Worm (Caenorhabditis elegans) whole organism, mixed stage, embryonic: ENCODE data around the gene unc-45.

Experiments used
- M03D4.4 ChIP-seq: sonication (generic microtip); optimal IDR thresholded peaks from 2 replicates; lab custom pipeline; 2017; ENCODE audit warnings: mild to moderate bottlenecking, missing genetic modification characterization, missing compliant biosample characterization
- bed-3 ChIP-seq: fragments of 200-800 bp; sonication (Bioruptor generic); optimal IDR thresholded peaks from 3 replicates; lab custom pipeline; 2018; ENCODE audit warnings: mild to moderate bottlenecking, missing genetic modification characterization, moderate library complexity, missing compliant biosample characterization
- blmp-1 ChIP-seq: fragments of 150-350 bp; optimal IDR thresholded peaks from 2 replicates; lab custom pipeline; 2014; ENCODE audit warnings: missing biosample characterization, missing genetic modification characterization
- ceh-39 ChIP-seq: fragments of 150-350 bp; optimal IDR thresholded peaks from 2 replicates; lab custom pipeline; 2014; ENCODE audit warnings: missing biosample characterization, missing genetic modification characterization
- ceh-43 ChIP-seq: fragments of 200-800 bp; sonication (Bioruptor generic); optimal IDR thresholded peaks from 2 replicates; lab custom pipeline; 2018; ENCODE audit warnings: mild to moderate bottlenecking, missing genetic modification characterization, moderate library complexity, missing compliant biosample characterization
- ceh-83 ChIP-seq: fragments of 200-800 bp; sonication (Bioruptor generic); optimal IDR thresholded peaks from 2 replicates; lab custom pipeline; 2018; ENCODE audit warnings: mild to moderate bottlenecking, missing genetic modification characterization, missing compliant biosample characterization
- ces-1 ChIP-seq: fragments of 150-350 bp; optimal IDR thresholded peaks from 2 replicates; lab custom pipeline; 2014; ENCODE audit warnings: missing biosample characterization, missing genetic modification reagents, missing genetic modification characterization
- cnd-1 ChIP-seq: fragments of 200-800 bp; sonication (Bioruptor generic); optimal IDR thresholded peaks from 2 replicates; lab custom pipeline; 2018; ENCODE audit warnings: mild to moderate bottlenecking, missing genetic modification characterization, missing compliant biosample characterization
- drap-1 ChIP-seq: fragments of 200-800 bp; sonication (Bioruptor generic); optimal IDR thresholded peaks from 3 replicates; lab custom pipeline; 2018; ENCODE audit warnings: mild to moderate bottlenecking, missing genetic modification characterization, missing compliant biosample characterization
- elt-1 ChIP-seq: sonication (generic microtip); optimal IDR thresholded peaks from 2 replicates; lab custom pipeline; 2017; ENCODE audit warnings: missing genetic modification characterization, mild to moderate bottlenecking, missing compliant biosample characterization, antibody characterized with exemption, moderate library complexity, borderline replicate concordance; ENCODE audit not compliant: insufficient read depth
- elt-3 ChIP-seq: fragments of 150-350 bp; optimal IDR thresholded peaks from 2 replicates; lab custom pipeline; 2014; ENCODE audit warnings: missing biosample characterization, missing genetic modification characterization
- flh-1 ChIP-seq: fragments of 200-800 bp; sonication (Bioruptor generic); optimal IDR thresholded peaks from 2 replicates; lab custom pipeline; 2018; ENCODE audit warnings: mild to moderate bottlenecking, missing genetic modification characterization, moderate library complexity, missing compliant biosample characterization
- ham-2 ChIP-seq: fragments of 200-800 bp; sonication (Bioruptor generic); optimal IDR thresholded peaks from 2 replicates; lab custom pipeline; 2018; ENCODE audit warnings: mild to moderate bottlenecking, missing genetic modification characterization, missing compliant biosample characterization
- hlh-1 ChIP-seq: fragments of 150-350 bp; optimal IDR thresholded peaks from 2 replicates; lab custom pipeline; 2014; ENCODE audit warnings: missing biosample characterization, missing genetic modification reagents, missing genetic modification characterization
- lin-13 ChIP-seq: fragments of 150-350 bp; optimal IDR thresholded peaks from 2 replicates; lab custom pipeline; 2014; ENCODE audit warnings: missing biosample characterization, missing genetic modification characterization
- lin-32 ChIP-seq: fragments of 200-800 bp; sonication (Bioruptor generic); optimal IDR thresholded peaks from 2 replicates; lab custom pipeline; 2018; ENCODE audit warnings: mild to moderate bottlenecking, missing genetic modification characterization, missing compliant biosample characterization
- lsy-2 ChIP-seq: fragments of 150-350 bp; optimal IDR thresholded peaks from 2 replicates; lab custom pipeline; 2014; ENCODE audit warnings: missing biosample characterization, missing genetic modification characterization
- mab-5 ChIP-seq: fragments of 150-350 bp; optimal IDR thresholded peaks from 2 replicates; lab custom pipeline; 2014; ENCODE audit warnings: missing biosample characterization, missing genetic modification characterization
- mep-1 ChIP-seq: fragments of 150-350 bp; optimal IDR thresholded peaks from 2 replicates; lab custom pipeline; 2017; ENCODE audit warnings: missing biosample characterization, missing genetic modification reagents, missing genetic modification characterization, inconsistent platforms
- mls-2 ChIP-seq: sonication (generic microtip); optimal IDR thresholded peaks from 2 replicates; lab custom pipeline; 2016; ENCODE audit warnings: mild to moderate bottlenecking, missing genetic modification characterization, moderate library complexity, missing compliant biosample characterization
- nhr-12 ChIP-seq: fragments of 150-350 bp; optimal IDR thresholded peaks from 2 replicates; lab custom pipeline; 2014; ENCODE audit warnings: missing biosample characterization, missing genetic modification characterization
- nhr-2 ChIP-seq: fragments of 150-350 bp; optimal IDR thresholded peaks from 2 replicates; lab custom pipeline; 2014; ENCODE audit warnings: missing biosample characterization, missing genetic modification characterization
- nhr-237 ChIP-seq: fragments of 150-350 bp; optimal IDR thresholded peaks from 2 replicates; lab custom pipeline; 2014; ENCODE audit warnings: missing biosample characterization, missing genetic modification characterization
- nhr-28 ChIP-seq: fragments of 150-350 bp; optimal IDR thresholded peaks from 2 replicates; lab custom pipeline; 2014; ENCODE audit warnings: missing biosample characterization, missing genetic modification characterization
- nhr-76 ChIP-seq: sonication (generic microtip); optimal IDR thresholded peaks from 2 replicates; lab custom pipeline; 2017; ENCODE audit warnings: missing biosample characterization, missing genetic modification characterization
- pha-4 ChIP-seq: fragments of 150-350 bp; optimal IDR thresholded peaks from 2 replicates; lab custom pipeline; 2018; ENCODE audit warnings: missing biosample characterization, missing genetic modification reagents, missing genetic modification characterization
- sem-2 ChIP-seq: fragments of 200-800 bp; sonication (Bioruptor generic); optimal IDR thresholded peaks from 2 replicates; lab custom pipeline; 2018; ENCODE audit warnings: mild to moderate bottlenecking, missing genetic modification characterization, missing compliant biosample characterization
- snpc-4 ChIP-seq: fragments of 150-350 bp; optimal IDR thresholded peaks from 2 replicates; lab custom pipeline; 2014; ENCODE audit warnings: missing biosample characterization, missing genetic modification characterization
- sptf-1 ChIP-seq: sonication (generic microtip); optimal IDR thresholded peaks from 2 replicates; lab custom pipeline; 2017; ENCODE audit warnings: mild to moderate bottlenecking, missing genetic modification characterization, moderate library complexity, missing compliant biosample characterization
- tbx-8 ChIP-seq: fragments of 200-800 bp; sonication (Bioruptor generic); optimal IDR thresholded peaks from 2 replicates; lab custom pipeline; 2018; ENCODE audit warnings: mild to moderate bottlenecking, missing genetic modification characterization, moderate library complexity, missing compliant biosample characterization
- unc-120 ChIP-seq: sonication (generic microtip); optimal IDR thresholded peaks from 2 replicates; lab custom pipeline; 2017; ENCODE audit warnings: missing genetic modification characterization, missing compliant biosample characterization; ENCODE audit not compliant: poor library complexity, severe bottlenecking
- unc-39 ChIP-seq: fragments of 150-350 bp; optimal IDR thresholded peaks from 2 replicates; lab custom pipeline; 2014; ENCODE audit warnings: missing biosample characterization, missing genetic modification characterization
- unc-62 ChIP-seq: fragments of 150-350 bp; optimal IDR thresholded peaks from 2 replicates; lab custom pipeline; 2014; ENCODE audit warnings: missing biosample characterization, missing genetic modification reagents, missing genetic modification characterization
- zip-8 ChIP-seq: fragments of 150-350 bp; optimal IDR thresholded peaks from 2 replicates; lab custom pipeline; 2014; ENCODE audit warnings: missing biosample characterization, missing genetic modification characterization
- ztf-11 ChIP-seq: fragments of 150-350 bp; optimal IDR thresholded peaks from 2 replicates; lab custom pipeline; 2014; ENCODE audit warnings: missing biosample characterization, missing genetic modification characterization

Gene unc-45

ce11 chrIII:486077-486597 lies 5.2 kb upstream of the unc-45 start, which contains the start of gene nlp-32:
Gene nlp-32 (minus strand): TSS chrIII:486547.
- no peak for TF ChIP-seq nhr-12 (tag; lab: Kevin White, UChicago)
- TF ChIP-seq unc-39 (tag; lab: Kevin White, UChicago) = no peak
- no peak for TF ChIP-seq unc-62
- TF ChIP-seq sptf-1 (tag; lab: Kevin White, UChicago) = no peak
- TF ChIP-seq nhr-237 (tag; lab: Kevin White, UChicago) = no peak
- no peak for TF ChIP-seq sem-2 (GFP tag; lab: Kevin White, UChicago)
- no peak for TF ChIP-seq unc-120
- TF ChIP-seq ham-2 (GFP tag; lab: Kevin White, UChicago) = no peak
- no peak for TF ChIP-seq ces-1
- TF ChIP-seq M03D4.4 (tag; lab: Kevin White, UChicago) = no peak
- no peak for TF ChIP-seq ceh-39 (tag; lab: Kevin White, UChicago)
- no peak for TF ChIP-seq nhr-2 (tag; lab: Kevin White, UChicago)

- TF ChIP-seq hlh-1 (tag; lab: Kevin White, UChicago) = no peak
- no peak for TF ChIP-seq cnd-1 (tag; lab: Kevin White, UChicago)
- TF ChIP-seq flh-1 (GFP tag; lab: Kevin White, UChicago) = no peak
- TF ChIP-seq ztf-11 (tag; lab: Kevin White, UChicago) = no peak
- TF ChIP-seq ham-2 (GFP tag; lab: Kevin White, UChicago) = no peak
- no peak for TF ChIP-seq lin-32 (GFP tag; lab: Kevin White, UChicago)
- TF ChIP-seq unc-62 = no peak
- TF ChIP-seq elt-1 (tag; lab: Kevin White, UChicago) = no peak
- no peak for TF ChIP-seq nhr-237 (tag; lab: Kevin White, UChicago)
- no peak for TF ChIP-seq nhr-76
- TF ChIP-seq M03D4.4 (tag; lab: Kevin White, UChicago) = no peak
- TF ChIP-seq ceh-39 (tag; lab: Kevin White, UChicago) = no peak
- TF ChIP-seq snpc-4 (tag; lab: Kevin White, UChicago) = no peak
- TF ChIP-seq unc-120 = no peak
- no peak for TF ChIP-seq elt-3 (tag; lab: Kevin White, UChicago)
- no peak for TF ChIP-seq pha-4 (tag; lab: Kevin White, UChicago)
Observed at ce11 chrIII:488464-488863, 2.9 kb upstream of the unc-45 start, which contains the start of gene F30H5.5. Gene F30H5.5 (plus strand): TSS chrIII:488764.

ce11 chrIII:502583-502982 lies 11.2 kb downstream of the unc-45 start:
- TF ChIP-seq snpc-4 (tag; lab: Kevin White, UChicago) = no peak
- TF ChIP-seq unc-39 (tag; lab: Kevin White, UChicago) = no peak
- peak; percentile 48 for TF ChIP-seq tbx-8
- no peak for TF ChIP-seq zip-8
- TF ChIP-seq flh-1 (GFP tag; lab: Kevin White, UChicago) = peak; percentile 63
- TF ChIP-seq ces-1 = no peak
- peak; percentile 94 for TF ChIP-seq unc-120
- TF ChIP-seq cnd-1 (tag; lab: Kevin White, UChicago) = peak; percentile 91
- TF ChIP-seq drap-1 (GFP tag; lab: Kevin White, UChicago) = peak; percentile 90
- peak; percentile 91 for TF ChIP-seq mls-2 (tag; lab: Kevin White, UChicago)
- no peak for TF ChIP-seq elt-1 (tag; lab: Kevin White, UChicago)
- peak; percentile 81 for TF ChIP-seq bed-3
- peak; percentile 88 for TF ChIP-seq M03D4.4 (tag; lab: Kevin White, UChicago)
- no peak for TF ChIP-seq mab-5 (tag; lab: Kevin White, UChicago)
- TF ChIP-seq blmp-1 = no peak
- peak; percentile 53 for TF ChIP-seq nhr-237 (tag; lab: Kevin White, UChicago)
- TF ChIP-seq ceh-39 (tag; lab: Kevin White, UChicago) = no peak
- TF ChIP-seq sem-2 (GFP tag; lab: Kevin White, UChicago) = peak; percentile 71
- peak; percentile 94 for TF ChIP-seq ceh-83 (GFP tag; lab: Kevin White, UChicago)
- TF ChIP-seq sptf-1 (tag; lab: Kevin White, UChicago) = peak; percentile 95
- TF ChIP-seq nhr-2 (tag; lab: Kevin White, UChicago) = no peak
- TF ChIP-seq nhr-28 (tag; lab: Kevin White, UChicago) = peak; percentile 38
- peak; percentile 47 for TF ChIP-seq unc-62
- no peak for TF ChIP-seq lsy-2 (tag; lab: Kevin White, UChicago)
- no peak for TF ChIP-seq nhr-12 (tag; lab: Kevin White, UChicago)
- TF ChIP-seq lin-32 (GFP tag; lab: Kevin White, UChicago) = peak; percentile 87
- TF ChIP-seq ceh-43 (GFP tag; lab: Kevin White, UChicago) = peak; percentile 83
- TF ChIP-seq lin-13 = peak; percentile 59
- peak; percentile 72 for TF ChIP-seq ham-2 (GFP tag; lab: Kevin White, UChicago)
- TF ChIP-seq pha-4 (tag; lab: Kevin White, UChicago) = peak; percentile 87
- no peak for TF ChIP-seq ztf-11 (tag; lab: Kevin White, UChicago)
- peak; percentile 24 for TF ChIP-seq nhr-76
- peak; percentile 59 for TF ChIP-seq mep-1 (tag; lab: Kevin White, UChicago)
- TF ChIP-seq hlh-1 (tag; lab: Kevin White, UChicago) = no peak
- no peak for TF ChIP-seq elt-3 (tag; lab: Kevin White, UChicago)
